Worm (Caenorhabditis elegans) whole organism, L4 larva: ENCODE results near the gene mcm-5.

Source experiments
- F26F4.8 ChIP-seq: fragments of 200-800 bp; sonication (Bioruptor generic); conservative IDR thresholded peaks from 2 replicates; pipeline ENCODE4 v1.3.6; 2022; ENCODE audit warnings: missing genetic modification characterization, missing compliant biosample characterization
- T20F7.1 ChIP-seq: fragments of 200-800 bp; sonication (Bioruptor generic); optimal IDR thresholded peaks from 2 replicates; lab custom pipeline; 2018; ENCODE audit warnings: mild to moderate bottlenecking, missing genetic modification characterization, missing compliant biosample characterization
- aha-1 ChIP-seq: fragments of 150-350 bp; peaks from one replicate; lab custom pipeline; 2014; ENCODE audit warnings: missing biosample characterization, missing genetic modification characterization
- attf-4 ChIP-seq: sonication (generic microtip); optimal IDR thresholded peaks from 3 replicates; lab custom pipeline; 2017; ENCODE audit warnings: missing biosample characterization, missing genetic modification characterization
- ceh-44 ChIP-seq: fragments of 200-800 bp; sonication (Bioruptor generic); IDR thresholded peaks from 2 replicates; pipeline ENCODE4 v1.3.6; 2022; ENCODE audit warnings: missing genetic modification reagents, missing genetic modification characterization, missing compliant biosample characterization
- ceh-62 ChIP-seq: sonication (generic microtip); optimal IDR thresholded peaks from 2 replicates; lab custom pipeline; 2017; ENCODE audit warnings: missing biosample characterization, missing genetic modification characterization
- ceh-82 ChIP-seq: sonication (generic microtip); optimal IDR thresholded peaks from 2 replicates; lab custom pipeline; 2017; ENCODE audit warnings: missing biosample characterization, missing genetic modification characterization
- cey-2 ChIP-seq: sonication (generic microtip); optimal IDR thresholded peaks from 3 replicates; lab custom pipeline; 2017; ENCODE audit warnings: missing genetic modification characterization, mild to moderate bottlenecking, missing compliant biosample characterization, antibody characterized with exemption, borderline replicate concordance; ENCODE audit not compliant: insufficient read depth
- daf-16 ChIP-seq, 3 experiments: sonication (generic microtip); optimal IDR thresholded peaks; 2 replicates each; lab custom pipeline; 2016 to 2017; ENCODE audit warnings: missing genetic modification characterization in 3 of 3, missing genetic modification reagents in 3 of 3, mild to moderate bottlenecking in 2 of 3, missing compliant biosample characterization in 2 of 3, missing biosample characterization in 1 of 3, moderate library complexity in 1 of 3
- dmd-6 ChIP-seq: fragments of 200-800 bp; sonication (Bioruptor generic); IDR thresholded peaks from 2 replicates; pipeline ENCODE4 v1.3.6; 2022; ENCODE audit warnings: missing genetic modification reagents, missing genetic modification characterization, missing compliant biosample characterization
- dmd-8 ChIP-seq: fragments of 200-800 bp; sonication (Bioruptor generic); IDR thresholded peaks from 2 replicates; pipeline ENCODE4 v1.3.6; 2022; ENCODE audit warnings: missing genetic modification characterization, missing compliant biosample characterization
- egl-43 ChIP-seq: fragments of 200-800 bp; sonication (Bioruptor generic); IDR thresholded peaks from 2 replicates; pipeline ENCODE4 v1.3.6; 2022; ENCODE audit warnings: missing genetic modification reagents, missing genetic modification characterization, missing compliant biosample characterization
- fkh-10 ChIP-seq: fragments of 150-350 bp; optimal IDR thresholded peaks from 2 replicates; lab custom pipeline; 2014; ENCODE audit warnings: missing biosample characterization, missing genetic modification reagents, missing genetic modification characterization
- jun-1 ChIP-seq: fragments of 150-350 bp; optimal IDR thresholded peaks from 2 replicates; lab custom pipeline; 2014; ENCODE audit warnings: missing biosample characterization, missing genetic modification reagents, missing genetic modification characterization
- lim-7 ChIP-seq: fragments of 200-800 bp; sonication (Bioruptor generic); IDR thresholded peaks from 2 replicates; pipeline ENCODE4 v1.3.6; 2022; ENCODE audit warnings: missing genetic modification characterization, missing compliant biosample characterization
- lin-1 ChIP-seq: fragments of 200-800 bp; sonication (Bioruptor generic); IDR thresholded peaks from 2 replicates; pipeline ENCODE4 v1.3.6; 2022; ENCODE audit warnings: missing genetic modification reagents, missing genetic modification characterization, missing compliant biosample characterization
- lin-38 ChIP-seq: fragments of 200-800 bp; sonication (Bioruptor generic); IDR thresholded peaks from 2 replicates; pipeline ENCODE4 v1.3.6; 2022; ENCODE audit warnings: missing genetic modification reagents, missing genetic modification characterization, missing compliant biosample characterization
- lin-39 ChIP-seq: fragments of 150-350 bp; optimal IDR thresholded peaks from 2 replicates; lab custom pipeline; 2014; ENCODE audit warnings: missing biosample characterization, missing genetic modification reagents, missing genetic modification characterization
- lsy-2 ChIP-seq, 2 experiments: fragments of 150-350 bp in 1 of 2; sonication (generic microtip) in 1 of 2; optimal IDR thresholded peaks; 2 replicates each; lab custom pipeline; 2014 to 2017; ENCODE audit warnings: missing biosample characterization in 2 of 2, missing genetic modification characterization in 2 of 2
- madf-5 ChIP-seq, 2 experiments: fragments of 200-800 bp; sonication (Bioruptor generic); IDR thresholded peaks; 2 replicates each; pipeline ENCODE4 v1.3.6; 2022; ENCODE audit warnings: missing compliant biosample characterization in 2 of 2, missing genetic modification characterization in 2 of 2
- mdl-1 ChIP-seq, 2 experiments: fragments of 150-350 bp in 1 of 2; sonication (generic microtip) in 1 of 2; optimal IDR thresholded peaks; 2 replicates each; lab custom pipeline; 2014 to 2017; ENCODE audit warnings: missing biosample characterization in 2 of 2, missing genetic modification characterization in 2 of 2
- mes-2 ChIP-seq: sonication (generic microtip); optimal IDR thresholded peaks from 2 replicates; lab custom pipeline; 2016; ENCODE audit warnings: missing genotype, mild to moderate bottlenecking, missing genetic modification characterization, missing compliant biosample characterization; ENCODE audit not compliant: poor library complexity, severe bottlenecking
- nhr-10 ChIP-seq: fragments of 150-350 bp; optimal IDR thresholded peaks from 2 replicates; lab custom pipeline; 2014; ENCODE audit warnings: missing biosample characterization, missing genetic modification characterization
- nhr-25 ChIP-seq: sonication (generic microtip); optimal IDR thresholded peaks from 2 replicates; lab custom pipeline; 2017; ENCODE audit warnings: missing genetic modification characterization, mild to moderate bottlenecking, missing compliant biosample characterization, antibody characterized with exemption, moderate library complexity, borderline replicate concordance; ENCODE audit not compliant: insufficient read depth
- nhr-28 ChIP-seq: fragments of 150-350 bp; optimal IDR thresholded peaks from 2 replicates; lab custom pipeline; 2014; ENCODE audit warnings: missing biosample characterization, missing genetic modification characterization
- nhr-48 ChIP-seq: sonication (generic microtip); optimal IDR thresholded peaks from 2 replicates; lab custom pipeline; 2016; ENCODE audit warnings: mild to moderate bottlenecking, missing genetic modification characterization, missing compliant biosample characterization
- nhr-6 ChIP-seq: fragments of 150-350 bp; optimal IDR thresholded peaks from 2 replicates; lab custom pipeline; 2014; ENCODE audit warnings: missing biosample characterization, missing genetic modification characterization
- sdz-12 ChIP-seq: fragments of 200-800 bp; sonication (Bioruptor generic); optimal IDR thresholded peaks from 2 replicates; lab custom pipeline; 2018; ENCODE audit warnings: mild to moderate bottlenecking, missing genetic modification characterization, missing compliant biosample characterization
- skn-1 ChIP-seq: fragments of 150-350 bp; optimal IDR thresholded peaks from 2 replicates; lab custom pipeline; 2014; ENCODE audit warnings: missing biosample characterization, missing genetic modification characterization
- snpc-1.2 ChIP-seq: fragments of 200-800 bp; sonication (Bioruptor generic); IDR thresholded peaks from 2 replicates; pipeline ENCODE4 v1.3.6; 2022; ENCODE audit warnings: missing genetic modification reagents, missing genetic modification characterization, missing compliant biosample characterization
- tra-1 ChIP-seq: fragments of 200-800 bp; sonication (Bioruptor generic); IDR thresholded peaks from 2 replicates; pipeline ENCODE4 v1.3.6; 2022; ENCODE audit warnings: missing genetic modification reagents, missing genetic modification characterization, missing compliant biosample characterization
- unc-130 ChIP-seq: sonication (generic microtip); optimal IDR thresholded peaks from 2 replicates; lab custom pipeline; 2016; ENCODE audit warnings: missing genetic modification reagents, missing genetic modification characterization, missing compliant biosample characterization
- zfp-2 ChIP-seq: sonication (generic microtip); optimal IDR thresholded peaks from 2 replicates; lab custom pipeline; 2016; ENCODE audit warnings: mild to moderate bottlenecking, missing genetic modification characterization, missing compliant biosample characterization
- zfp-3 ChIP-seq: fragments of 200-800 bp; sonication (Bioruptor generic); conservative IDR thresholded peaks from 2 replicates; pipeline ENCODE4 v1.3.6; 2022; ENCODE audit warnings: missing genetic modification reagents, missing genetic modification characterization, missing compliant biosample characterization
- zip-11 ChIP-seq: fragments of 200-800 bp; sonication (Bioruptor generic); IDR thresholded peaks from 2 replicates; pipeline ENCODE4 v1.3.6; 2022; ENCODE audit warnings: missing genetic modification characterization, missing compliant biosample characterization
- ztf-11 ChIP-seq: fragments of 150-350 bp; optimal IDR thresholded peaks from 2 replicates; lab custom pipeline; 2014; ENCODE audit warnings: missing biosample characterization, missing genetic modification characterization

Gene mcm-5

DNA sequence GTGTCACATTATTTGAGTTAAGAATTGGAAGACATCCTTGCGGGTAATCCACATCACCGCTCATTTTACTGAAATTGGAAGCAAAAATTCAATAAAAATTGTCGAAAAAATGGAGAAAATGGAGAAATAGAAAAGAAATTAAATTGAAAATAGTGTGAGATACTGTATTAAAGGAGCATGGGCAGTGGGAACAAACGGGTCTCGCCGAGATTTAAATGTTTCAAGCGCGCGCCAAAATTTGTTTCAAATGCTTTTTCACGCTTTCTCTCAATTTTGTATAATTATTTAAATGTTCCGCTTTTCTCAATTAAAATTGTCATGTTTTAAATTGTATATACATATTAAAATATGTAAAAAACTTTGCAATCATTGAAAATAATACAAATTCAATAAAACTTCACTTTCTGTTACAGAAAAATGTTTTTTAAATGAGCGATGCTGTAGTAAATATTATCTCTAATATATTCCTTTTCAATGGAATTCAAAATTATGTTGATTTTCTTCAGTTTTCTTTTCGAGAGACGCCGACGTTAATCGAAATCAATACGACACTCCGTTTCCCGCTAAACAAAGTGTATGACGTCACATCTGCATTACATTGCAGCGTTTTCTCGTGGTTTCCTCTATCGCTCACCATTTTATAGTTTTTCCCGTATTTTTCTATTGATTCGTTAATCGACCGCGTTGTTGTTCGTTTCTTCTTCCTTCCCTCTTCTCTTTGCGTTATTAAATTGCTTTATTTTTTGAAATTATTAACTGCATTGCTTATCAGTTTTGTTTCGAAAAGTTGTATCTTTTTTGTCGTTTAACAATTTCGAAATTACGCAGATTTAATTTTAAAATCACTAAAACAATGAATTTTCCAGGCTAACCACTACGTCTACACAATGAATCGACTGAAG, 22.2 kb upstream of the mcm-5 start, which contains the start of the genes evl-14 and dcn-1 (continued):
- peak; percentile 3 for TF ChIP-seq fkh-10
- TF ChIP-seq mdl-1 (tag; optimal IDR thresholded peaks at IDR 0.05; lab: Kevin White, UChicago): peak; percentile 57 to 85
- peak; percentile 12 to 92 for TF ChIP-seq lsy-2 (tag; optimal IDR thresholded peaks at IDR 0.05; lab: Kevin White, UChicago)
- TF ChIP-seq lin-38 (GFP tag; lab: Robert Waterston, UW): peak; percentile 50
- peak; percentile 46 for TF ChIP-seq unc-130 (GFP tag; lab: Kevin White, UChicago)
- TF ChIP-seq tra-1 (GFP tag; lab: Robert Waterston, UW): no peak
- TF ChIP-seq nhr-25: no peak
- TF ChIP-seq T20F7.1: peak; percentile 98
- no peak for TF ChIP-seq nhr-48 (tag; lab: Kevin White, UChicago)
- peak; percentile 39 for TF ChIP-seq nhr-6 (tag; lab: Kevin White, UChicago)
- no peak for TF ChIP-seq skn-1 (tag; lab: Kevin White, UChicago)
- TF ChIP-seq dmd-8 (GFP tag; lab: Robert Waterston, UW): no peak

DNA sequence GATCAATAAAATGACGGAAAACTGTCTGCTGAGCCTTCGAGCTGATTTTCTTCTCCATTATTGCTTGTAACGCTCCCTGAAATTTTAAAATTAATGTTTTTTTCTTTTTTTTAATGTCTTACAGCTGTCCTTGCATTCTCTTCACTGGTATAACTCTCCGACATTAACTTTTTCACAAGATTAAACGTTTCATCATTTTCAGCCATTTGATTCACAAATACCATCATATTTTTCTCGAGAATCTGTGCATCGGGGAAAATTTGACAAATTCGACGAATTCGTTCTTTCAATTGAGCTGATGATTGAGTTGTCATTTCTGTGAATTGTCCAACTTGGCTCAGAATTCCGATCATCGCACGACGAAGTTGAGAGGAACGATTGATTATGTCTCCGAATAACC, 18.2 kb upstream of the mcm-5 start:
- peak; percentile 92 for TF ChIP-seq aha-1 (tag; lab: Kevin White, UChicago)
- no peak for TF ChIP-seq jun-1
- TF ChIP-seq ceh-82 (tag; lab: Kevin White, UChicago): no peak
- no peak for TF ChIP-seq lim-7 (GFP tag; lab: Robert Waterston, UW)
- TF ChIP-seq, all 104 proteins: peak for 1

DNA sequence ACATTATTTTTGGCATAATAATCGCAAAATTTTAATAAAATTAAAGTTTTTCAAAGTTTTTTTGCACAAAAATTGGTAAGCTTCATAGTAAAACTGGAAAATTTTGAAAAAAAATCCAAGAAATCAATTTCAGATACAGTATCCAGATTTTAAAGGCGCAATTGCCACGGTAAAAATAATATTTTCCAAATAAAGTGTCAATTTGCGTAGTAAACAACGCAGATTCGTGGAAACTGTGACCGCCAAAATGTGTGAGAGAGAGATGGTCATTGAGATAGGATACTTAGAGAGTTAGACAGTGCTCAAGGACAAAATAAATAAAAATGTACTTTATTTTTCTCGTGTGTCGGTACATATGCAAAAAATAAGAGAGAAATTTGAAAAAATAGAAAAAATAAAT, 11.7 kb upstream of the mcm-5 start:
- TF ChIP-seq sdz-12 (GFP tag; lab: Kevin White, UChicago): no peak
- TF ChIP-seq zip-11 (GFP tag; lab: Robert Waterston, UW): no peak
- TF ChIP-seq lin-39 (tag; lab: Kevin White, UChicago): no peak
- TF ChIP-seq daf-16 (GFP tag; optimal IDR thresholded peaks at IDR 0.05; lab: Kevin White, UChicago): no peak
- peak; percentile 55 for TF ChIP-seq daf-16 (tag; optimal IDR thresholded peaks at IDR 0.05; lab: Kevin White, UChicago)
- TF ChIP-seq, all 104 proteins: peak for 1

DNA sequence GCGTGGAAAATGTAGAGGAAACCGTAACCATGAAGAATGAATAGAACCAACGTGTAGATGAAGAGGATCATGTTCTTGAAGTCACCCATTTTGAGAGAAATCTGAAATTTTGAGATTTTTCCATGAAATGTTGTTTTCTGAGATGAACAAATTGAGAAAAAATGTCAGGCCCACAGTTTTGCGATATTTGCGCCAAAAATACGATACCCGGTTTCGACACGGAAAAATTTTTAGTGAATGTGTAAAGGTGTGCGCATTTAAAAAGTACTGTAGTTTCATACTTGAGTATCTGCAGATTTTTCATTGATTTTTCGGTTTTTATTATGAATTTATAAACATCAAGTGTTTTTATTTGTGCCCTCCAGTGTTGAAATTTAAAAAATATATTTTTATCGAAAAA, 11.2 kb upstream of the mcm-5 start, which contains the start of gene R10E4.9:
Gene R10E4.9, minus strand, starts transcription at position 101 of the 400 bp plus-strand sequence.
- TF ChIP-seq zfp-3 (GFP tag; lab: Robert Waterston, UW) (no peak), F26F4.8 (GFP tag; lab: Robert Waterston, UW) (no peak), dmd-6 (GFP tag; lab: Robert Waterston, UW) (no peak)

DNA sequence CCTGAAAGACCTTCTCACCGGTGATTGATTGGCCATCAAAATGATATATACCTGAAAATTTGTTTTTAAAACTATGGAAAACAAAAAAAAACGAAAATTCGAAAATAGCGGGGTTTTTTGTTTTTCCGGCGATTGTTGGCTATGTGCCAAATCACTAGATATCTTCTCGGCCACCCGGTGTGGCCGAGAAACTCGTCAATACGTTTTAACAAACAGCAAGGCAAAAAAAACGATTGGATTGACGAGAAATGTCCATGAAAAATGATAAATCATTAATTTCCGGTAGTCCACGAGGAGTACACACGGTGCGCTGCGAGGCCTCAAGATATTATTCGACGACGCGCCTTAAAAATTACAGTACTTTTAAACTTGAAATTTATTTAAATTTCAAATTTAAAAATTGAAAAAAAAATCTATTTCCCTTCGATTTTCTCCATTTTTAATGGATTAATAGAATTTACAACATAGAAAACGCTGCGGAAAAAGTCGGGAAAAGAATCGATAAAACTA, 10.0 kb upstream of the mcm-5 start, which contains the start of gene R10E4.11:
Gene R10E4.11, minus strand, starts transcription at position 51 of the 510 bp plus-strand sequence.
- TF ChIP-seq lsy-2 (tag; optimal IDR thresholded peaks at IDR 0.05; lab: Kevin White, UChicago) (peak in 1 of 2 experiments; percentile 28), egl-43 (GFP tag; lab: Robert Waterston, UW) (no peak), daf-16 (GFP tag; optimal IDR thresholded peaks at IDR 0.05; lab: Kevin White, UChicago) (peak in 1 of 2 experiments; percentile 30), daf-16 (tag; optimal IDR thresholded peaks at IDR 0.05; lab: Kevin White, UChicago) (peak; percentile 23)

DNA sequence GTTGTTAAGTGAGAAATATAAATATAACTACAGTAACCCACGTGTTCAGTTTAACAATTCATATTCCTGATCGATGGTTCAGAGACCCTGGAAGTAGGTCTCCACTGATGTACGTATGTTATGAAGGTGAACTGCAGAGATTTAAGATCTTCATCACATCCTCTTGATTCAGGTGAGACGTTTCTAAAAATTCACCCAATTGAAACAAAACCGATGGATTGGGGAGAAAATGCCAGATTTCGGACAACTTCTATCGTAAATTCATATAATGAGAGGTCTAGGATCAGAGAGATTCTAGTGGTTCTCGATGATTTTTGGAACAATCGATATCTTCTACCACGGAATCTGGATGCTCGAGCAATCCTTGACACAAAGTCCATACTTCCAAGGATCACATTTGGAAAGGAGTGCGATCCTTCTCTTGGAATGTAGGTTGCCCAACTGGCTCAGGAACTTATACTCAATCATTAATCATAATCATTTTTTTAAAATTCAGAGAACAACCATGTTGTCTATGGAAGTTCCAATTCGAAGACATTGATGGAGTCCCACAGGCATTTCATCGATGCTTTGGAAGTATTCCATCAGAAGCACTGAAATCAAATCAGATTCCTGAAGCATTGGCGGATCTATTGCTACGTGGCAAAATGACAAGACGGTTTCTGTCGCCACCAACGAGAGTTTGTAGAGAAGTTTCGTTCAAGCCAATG, 3.2 kb upstream of the mcm-5 start, which contains the start of the genes nth-1 and R10E4.7:
Gene nth-1, minus strand, starts transcription at position 101 of the 710 bp plus-strand sequence.
Gene R10E4.7, plus strand, starts transcription at position 660 of the 710 bp plus-strand sequence.
- TF ChIP-seq nhr-10 (tag; lab: Kevin White, UChicago) (no peak), nhr-28 (tag; lab: Kevin White, UChicago) (no peak), ceh-62 (tag; lab: Kevin White, UChicago) (no peak), ceh-44 (GFP tag; lab: Robert Waterston, UW) (no peak), zfp-2 (tag; lab: Kevin White, UChicago) (no peak), fkh-10 (no peak), mes-2 (tag; lab: Kevin White, UChicago) (no peak), lin-1 (GFP tag; lab: Robert Waterston, UW) (no peak), snpc-1.2 (no peak), mdl-1 (tag; optimal IDR thresholded peaks at IDR 0.05; lab: Kevin White, UChicago) (no peak), cey-2 (tag; lab: Kevin White, UChicago) (no peak), ztf-11 (no peak), attf-4 (tag; lab: Kevin White, UChicago) (no peak), lim-7 (GFP tag; lab: Robert Waterston, UW) (no peak), madf-5 (GFP tag; IDR thresholded peaks at IDR 0.05; lab: Robert Waterston, UW) (no peak)
